Worm (Caenorhabditis elegans): Measurements from ENCODE around the gene pqn-71.
A peak's percentile ranks its signal among the peaks of the same experiment; 100 is the strongest.

pqn-71 gene

ce11 chrV:15515365-15515764 is 49.9 kb downstream of the pqn-71 start (continued):
- TF ChIP-seq pha-4 (tag; optimal IDR thresholded peaks at IDR 0.05) (no peak), zim-3 (tag; optimal IDR thresholded peaks at IDR 0.05) (peak; percentile 54), madf-6 (GFP tag; IDR thresholded peaks at IDR 0.05) (peak; percentile 23; the same call in 1 of the 2 replicates), him-1 (tag; optimal IDR thresholded peaks at IDR 0.05) (peak; percentile 65), attf-6 (GFP tag; IDR thresholded peaks at IDR 0.05) (no peak), F33H1.4 (GFP tag; IDR thresholded peaks at IDR 0.05) (peak; percentile 54; the same call in 1 of the 2 replicates), F23B12.7 (tag; optimal IDR thresholded peaks at IDR 0.05; ENCODE audit: insufficient read depth) (peak; percentile 33), ztf-26 (tag; optimal IDR thresholded peaks at IDR 0.05) (peak; percentile 13), mcd-1 (GFP tag; IDR thresholded peaks at IDR 0.05) (0 out of 2 replicates have a peak, but pooled peaks have one; percentile 8), die-1 (tag; optimal IDR thresholded peaks at IDR 0.05) (peak; percentile 40), mxl-1 (tag; optimal IDR thresholded peaks at IDR 0.05) (no peak)

ce11 chrV:15516476-15516875 is 51.0 kb downstream of the pqn-71 start:
- no peak for TF ChIP-seq xnd-1 (tag; optimal IDR thresholded peaks at IDR 0.05)
- no peak for TF ChIP-seq ztf-22 (GFP tag; optimal IDR thresholded peaks at IDR 0.05)
- no peak for TF ChIP-seq F37B4.10 (GFP tag; IDR thresholded peaks at IDR 0.05)
- TF ChIP-seq tbp1 (GFP tag; optimal IDR thresholded peaks at IDR 0.05): peak; percentile 71
- no peak for TF ChIP-seq madf-3 (GFP tag; IDR thresholded peaks at IDR 0.05)
- peak; percentile 11 for TF ChIP-seq B0261.1 (tag; optimal IDR thresholded peaks at IDR 0.05)
- TF ChIP-seq rpc-1 (optimal IDR thresholded peaks at IDR 0.05): no peak
- peak; percentile 53 for TF ChIP-seq rpc-1 (tag; optimal IDR thresholded peaks at IDR 0.05)
- TF ChIP-seq ZK185.1 (tag; optimal IDR thresholded peaks at IDR 0.05; ENCODE audit: poor library complexity, severe bottlenecking): no peak
- TF ChIP-seq F22D6.2 (tag; optimal IDR thresholded peaks at IDR 0.05): no peak

Data from whole organism, young adult.